Worm (Caenorhabditis elegans) whole organism, midembryonic: ENCODE results near the gene C15H11.13.

Experiments used
- T22C8.4 ChIP-seq: fragments of 200-800 bp; sonication (Bioruptor generic); IDR thresholded peaks from 2 replicates; pipeline ENCODE4 v1.3.6; 2022; ENCODE audit warnings: missing genetic modification characterization, missing compliant biosample characterization
- flt-1 ChIP-seq: fragments of 200-800 bp; sonication (Bioruptor generic); IDR thresholded peaks from 2 replicates; pipeline ENCODE4 v1.3.6; 2022; ENCODE audit warnings: missing genetic modification characterization, missing compliant biosample characterization
- med-1 ChIP-seq: sonication (generic microtip); optimal IDR thresholded peaks from 2 replicates; lab custom pipeline; 2017; ENCODE audit warnings: missing genetic modification characterization, mild to moderate bottlenecking, missing compliant biosample characterization, antibody characterized with exemption, missing genetic modification reagents; ENCODE audit not compliant: insufficient read depth
- tab-1 ChIP-seq: fragments of 200-800 bp; sonication (Bioruptor generic); IDR thresholded peaks from 2 replicates; pipeline ENCODE4 v1.3.6; 2022; ENCODE audit warnings: missing genetic modification characterization, missing compliant biosample characterization
- ztf-23 ChIP-seq: fragments of 200-800 bp; sonication (Bioruptor generic); IDR thresholded peaks from 2 replicates; pipeline ENCODE4 v1.3.6; 2022; ENCODE audit warnings: missing genetic modification reagents, missing genetic modification characterization, missing compliant biosample characterization

DNA sequence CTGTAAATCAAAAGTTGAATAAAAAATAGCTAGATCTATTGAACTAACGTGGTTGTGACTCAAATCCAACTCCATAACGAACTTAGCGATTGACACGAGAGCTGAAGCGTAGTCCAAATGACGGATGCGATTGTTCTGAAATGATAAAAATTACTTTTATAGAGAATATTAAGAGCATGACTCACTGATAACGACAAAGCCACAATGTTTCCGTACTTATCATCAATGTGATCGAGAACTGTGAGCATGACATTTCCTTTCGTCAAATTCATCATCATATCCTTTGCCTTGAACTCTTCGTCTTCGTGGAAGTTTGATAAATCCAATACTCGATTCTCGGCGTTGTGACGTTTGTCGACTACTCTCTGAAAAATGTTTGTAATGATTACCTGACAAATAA lies 19.2 kb downstream of the C15H11.13 start:
- TF ChIP-seq T22C8.4 (GFP tag; lab: Robert Waterston, UW) (no peak), med-1 (GFP tag; lab: Kevin White, UChicago) (no peak), tab-1 (GFP tag; lab: Robert Waterston, UW) (no peak), ztf-23 (GFP tag; lab: Robert Waterston, UW) (no peak), flt-1 (GFP tag; lab: Robert Waterston, UW) (no peak)
